Worm (Caenorhabditis elegans): ENCODE results near the gene F14H3.15.

Gene F14H3.15

ce11 chrV:16045837-16046236, 14.2 kb downstream of the F14H3.15 start, which contains the start of gene T10C6.15 (continued):
- TF ChIP-seq lin-14 (GFP tag; optimal IDR thresholded peaks at IDR 0.05) (no peak), unc-130 (tag; optimal IDR thresholded peaks at IDR 0.05) (no peak), xbp-1 (tag; optimal IDR thresholded peaks at IDR 0.05) (no peak), skn-1 (tag; optimal IDR thresholded peaks at IDR 0.05) (no peak), nhr-47 (tag; optimal IDR thresholded peaks at IDR 0.05) (no peak), mef-2 (tag; optimal IDR thresholded peaks at IDR 0.05) (no peak), swsn-7 (tag; optimal IDR thresholded peaks at IDR 0.05) (no peak), nhr-19 (GFP tag; conservative IDR thresholded peaks at IDR 0.05) (peak; percentile 32), lin-13 (GFP tag; optimal IDR thresholded peaks at IDR 0.05) (no peak), grh-1 (GFP tag; IDR thresholded peaks at IDR 0.05) (no peak), nhr-71 (tag; optimal IDR thresholded peaks at IDR 0.05) (peak; percentile 68), rnt-1 (tag; optimal IDR thresholded peaks at IDR 0.05) (no peak), nhr-20 (tag; optimal IDR thresholded peaks at IDR 0.05) (peak; percentile 67), elt-2 (tag; optimal IDR thresholded peaks at IDR 0.05) (peak; percentile 99), ceh-82 (tag; optimal IDR thresholded peaks at IDR 0.05) (no peak), hpl-2 (GFP tag; optimal IDR thresholded peaks at IDR 0.05) (peak; percentile 58), fkh-10 (GFP tag; optimal IDR thresholded peaks at IDR 0.05) (no peak), C34B4.2 (tag; optimal IDR thresholded peaks at IDR 0.05) (no peak), mdl-1 (tag; optimal IDR thresholded peaks at IDR 0.05) (peak in 1 of 2 experiments; percentile 50), aha-1 (tag; optimal IDR thresholded peaks at IDR 0.05) (no peak), nhr-76 (tag; optimal IDR thresholded peaks at IDR 0.05) (no peak), aly-2 (tag; optimal IDR thresholded peaks at IDR 0.05) (no peak), sup-37 (GFP tag; optimal IDR thresholded peaks at IDR 0.05) (no peak), zag-1 (tag; optimal IDR thresholded peaks at IDR 0.05) (no peak)

DNA sequence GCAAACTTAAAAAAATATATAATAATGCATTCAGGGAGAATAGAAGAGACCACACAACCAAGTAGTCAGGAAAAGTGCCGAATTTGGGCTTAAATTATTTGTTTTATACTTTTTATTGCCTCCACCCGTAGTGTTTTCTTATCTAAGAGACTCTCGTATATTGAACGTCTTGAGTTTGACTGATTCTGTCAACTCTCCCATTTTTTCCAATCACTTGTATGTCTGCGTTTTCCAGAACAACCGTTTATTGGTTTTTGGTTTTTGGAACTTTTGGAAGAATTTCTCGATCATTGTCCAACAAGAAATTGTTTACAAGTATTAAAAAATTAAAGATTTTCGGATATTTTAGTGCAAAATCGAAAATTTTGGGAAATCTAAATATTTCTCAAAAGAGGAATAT, 16.3 kb downstream of the F14H3.15 start:
- TF ChIP-seq nhr-71 (tag; optimal IDR thresholded peaks at IDR 0.05) (peak; percentile 5), nhr-85 (tag) (no peak), zip-4 (GFP tag; optimal IDR thresholded peaks at IDR 0.05) (no peak), elt-2 (tag; optimal IDR thresholded peaks at IDR 0.05) (peak; percentile 50), nhr-20 (tag; optimal IDR thresholded peaks at IDR 0.05) (no peak), pag-3 (tag; optimal IDR thresholded peaks at IDR 0.05; ENCODE audit: borderline replicate concordance, insufficient read depth) (no peak), hlh-17 (GFP tag; optimal IDR thresholded peaks at IDR 0.05; ENCODE audit: borderline replicate concordance) (no peak), nhr-90 (tag; optimal IDR thresholded peaks at IDR 0.05; ENCODE audit: poor library complexity) (no peak), swsn-7 (tag; optimal IDR thresholded peaks at IDR 0.05) (no peak), unc-30 (tag; optimal IDR thresholded peaks at IDR 0.05) (no peak)

DNA sequence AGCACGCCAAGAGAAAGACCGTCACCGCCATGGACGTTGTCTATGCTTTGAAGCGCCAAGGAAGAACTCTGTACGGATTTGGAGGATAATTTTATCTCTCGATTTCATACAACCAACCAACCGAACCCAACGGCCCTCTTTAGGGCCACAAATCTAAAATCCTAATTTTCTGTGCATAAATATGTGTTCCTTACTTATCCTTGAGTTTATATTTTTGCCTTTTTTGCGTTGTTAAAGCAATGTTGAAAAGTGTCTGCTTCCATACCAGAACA, 17.4 kb downstream of the F14H3.15 start:
- TF ChIP-seq dsc-1 (tag; optimal IDR thresholded peaks at IDR 0.05) = no peak
- TF ChIP-seq rnt-1 (tag; optimal IDR thresholded peaks at IDR 0.05) = no peak
- TF ChIP-seq egl-13 (tag; optimal IDR thresholded peaks at IDR 0.05) = no peak
- no peak for TF ChIP-seq nhr-11 (tag; optimal IDR thresholded peaks at IDR 0.05)
- TF ChIP-seq hlh-17 (GFP tag; optimal IDR thresholded peaks at IDR 0.05; ENCODE audit: borderline replicate concordance) = no peak
- no peak for TF ChIP-seq mab-9 (GFP tag; IDR thresholded peaks at IDR 0.05)

ce11 chrV:16041925-16042742, 17.9 kb downstream of the F14H3.15 start, which contains the start of the genes his-2 and his-1:
his-2 (minus strand) TSS chrV:16042283.
his-1 (plus strand) TSS chrV:16042520.
- TF ChIP-seq lin-14 (GFP tag; optimal IDR thresholded peaks at IDR 0.05) (peak; percentile 11), nhr-47 (tag; optimal IDR thresholded peaks at IDR 0.05) (peak; percentile 11), nhr-85 (tag) (peak; percentile 74), ztf-11 (tag; optimal IDR thresholded peaks at IDR 0.05) (peak in 1 of 2 experiments; percentile 63)

Measured in whole organism, L1 larva.